Worm (Caenorhabditis elegans) whole organism, mixed stage, embryonic: ENCODE results near the gene srbc-20.

Source experiments
- lin-32 ChIP-seq: fragments of 200-800 bp; sonication (Bioruptor generic); optimal IDR thresholded peaks from 2 replicates; lab custom pipeline; 2018; ENCODE audit warnings: mild to moderate bottlenecking, missing genetic modification characterization, missing compliant biosample characterization
- lsy-2 ChIP-seq: fragments of 150-350 bp; optimal IDR thresholded peaks from 2 replicates; lab custom pipeline; 2014; ENCODE audit warnings: missing biosample characterization, missing genetic modification characterization

DNA sequence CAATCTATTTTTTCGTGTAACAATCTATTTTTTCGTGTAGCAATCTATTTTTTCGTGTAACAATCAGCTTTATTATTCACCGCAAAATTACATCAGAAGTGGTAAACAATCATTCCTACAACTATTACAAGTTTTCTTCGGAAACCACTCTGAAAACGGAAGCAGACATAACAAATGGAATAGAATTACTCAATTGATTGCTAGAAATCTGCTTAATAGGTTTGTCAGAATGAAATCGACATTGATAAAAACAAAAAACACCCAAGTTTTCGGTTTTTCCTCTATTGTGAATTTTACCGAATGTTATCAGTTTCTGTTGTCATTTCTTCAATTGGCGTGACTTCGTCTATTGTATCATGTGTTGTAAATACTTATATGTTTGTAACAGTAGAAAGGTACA lies at the start of gene srbc-20:
- no peak for TF ChIP-seq lsy-2 (tag; lab: Kevin White, UChicago)
- no peak for TF ChIP-seq lin-32
